Fruit fly (Drosophila melanogaster) whole organism, embryonic: ENCODE data around the gene LpR2.

Experiments
- Atf6 ChIP-seq: fragments of 200-800 bp; sonication (Bioruptor generic); IDR thresholded peaks from 2 replicates; pipeline ENCODE4 v1.3.6; 2022; ENCODE audit warnings: missing biosample characterization, missing genetic modification characterization
- CG10321 ChIP-seq: fragments of 200-800 bp; sonication (Bioruptor generic); IDR thresholded peaks from 2 replicates; pipeline ENCODE4 v1.3.6; 2022; ENCODE audit warnings: missing biosample characterization, missing genetic modification characterization
- CG11085 ChIP-seq: fragments of 200-800 bp; sonication (Bioruptor generic); IDR thresholded peaks from 2 replicates; pipeline ENCODE4 v1.3.6; 2022; ENCODE audit warnings: missing biosample characterization, missing genetic modification characterization
- CG12071 ChIP-seq: fragments of 200-800 bp; sonication (Bioruptor generic); optimal IDR thresholded peaks from 3 replicates; lab custom pipeline; 2018; ENCODE audit warnings: missing biosample characterization, mild to moderate bottlenecking, missing genetic modification characterization
- CG12155 ChIP-seq: fragments of 200-800 bp; sonication (Bioruptor generic); optimal IDR thresholded peaks from 3 replicates; lab custom pipeline; 2016; ENCODE audit warnings: missing biosample characterization, missing genetic modification characterization
- CG12744 ChIP-seq: fragments of 200-800 bp; sonication (Bioruptor generic); optimal IDR thresholded peaks from 2 replicates; lab custom pipeline; 2016; ENCODE audit warnings: missing biosample characterization, missing genetic modification characterization
- CG17328 ChIP-seq: fragments of 200-800 bp; sonication (Bioruptor generic); IDR thresholded peaks from 2 replicates; pipeline ENCODE4 v1.3.6; 2022; ENCODE audit warnings: missing biosample characterization, missing genetic modification characterization
- CG17802 ChIP-seq: fragments of 200-800 bp; sonication (Bioruptor generic); optimal IDR thresholded peaks from 2 replicates; lab custom pipeline; 2018; ENCODE audit warnings: missing biosample characterization, mild to moderate bottlenecking, missing genetic modification characterization, moderate library complexity
- CG1792 ChIP-seq: fragments of 200-800 bp; sonication (Bioruptor generic); optimal IDR thresholded peaks from 2 replicates; lab custom pipeline; 2016; ENCODE audit warnings: missing biosample characterization, missing genetic modification characterization
- CG2129 ChIP-seq: fragments of 200-800 bp; sonication (Bioruptor generic); IDR thresholded peaks from 2 replicates; pipeline ENCODE4 v1.3.6; 2022; ENCODE audit warnings: missing biosample characterization, missing genetic modification characterization; ENCODE audit not compliant: partially characterized antibody
- CG2712 ChIP-seq: fragments of 200-800 bp; optimal IDR thresholded peaks from 3 replicates; lab custom pipeline; 2019; ENCODE audit warnings: missing biosample characterization, mild to moderate bottlenecking, missing genetic modification characterization, moderate library complexity
- CG30403 ChIP-seq: fragments of 200-800 bp; sonication (Bioruptor generic); optimal IDR thresholded peaks from 3 replicates; lab custom pipeline; 2016; ENCODE audit warnings: missing biosample characterization, missing genetic modification characterization
- CG31365 ChIP-seq: fragments of 200-800 bp; sonication (Bioruptor generic); optimal IDR thresholded peaks from 2 replicates; lab custom pipeline; 2018; ENCODE audit warnings: missing biosample characterization, mild to moderate bottlenecking, missing genetic modification characterization
- CG3163 ChIP-seq: fragments of 200-800 bp; sonication (Bioruptor generic); optimal IDR thresholded peaks from 3 replicates; lab custom pipeline; 2016; ENCODE audit warnings: missing biosample characterization, missing genetic modification characterization
- CG4360 ChIP-seq: fragments of 200-800 bp; sonication (Bioruptor generic); IDR thresholded peaks from 2 replicates; pipeline ENCODE4 v1.3.6; 2022; ENCODE audit warnings: missing biosample characterization, missing genetic modification characterization
- CG4854 ChIP-seq: fragments of 200-800 bp; sonication (Bioruptor generic); optimal IDR thresholded peaks from 2 replicates; lab custom pipeline; 2016; ENCODE audit warnings: missing biosample characterization, missing genetic modification characterization, inconsistent platforms
- CG6683 ChIP-seq: fragments of 200-800 bp; sonication (Bioruptor generic); optimal IDR thresholded peaks from 2 replicates; lab custom pipeline; 2017; ENCODE audit warnings: missing biosample characterization, mild to moderate bottlenecking, missing genetic modification characterization, missing genetic modification reagents
- CG6791 ChIP-seq: fragments of 200-800 bp; sonication (Bioruptor generic); IDR thresholded peaks from 3 replicates; pipeline ENCODE4 v1.3.6; 2022; ENCODE audit warnings: missing biosample characterization, missing genetic modification characterization; ENCODE audit not compliant: partially characterized antibody
- CG7556 ChIP-seq: fragments of 200-800 bp; sonication (Bioruptor generic); optimal IDR thresholded peaks from 2 replicates; lab custom pipeline; 2017; ENCODE audit warnings: missing biosample characterization, mild to moderate bottlenecking, missing genetic modification characterization
- CG9932 ChIP-seq: fragments of 200-800 bp; sonication (Bioruptor generic); IDR thresholded peaks from 2 replicates; pipeline ENCODE4 v1.3.6; 2022; ENCODE audit warnings: missing biosample characterization, missing genetic modification characterization
- Drgx ChIP-seq: fragments of 200-800 bp; sonication (Bioruptor generic); IDR thresholded peaks from 2 replicates; pipeline ENCODE4 v1.3.6; 2022; ENCODE audit warnings: missing biosample characterization, missing genetic modification characterization
- Ets65A ChIP-seq: fragments of 200-800 bp; sonication (Bioruptor generic); peaks from one replicate; lab custom pipeline; 2016; ENCODE audit warnings: missing biosample characterization, missing genetic modification characterization
- HHEX ChIP-seq: fragments of 200-800 bp; sonication (Bioruptor generic); optimal IDR thresholded peaks from 3 replicates; lab custom pipeline; 2017; ENCODE audit warnings: missing biosample characterization, mild to moderate bottlenecking, missing genetic modification characterization, missing genetic modification reagents
- HLHmδ ChIP-seq: fragments of 200-800 bp; sonication (Bioruptor generic); optimal IDR thresholded peaks from 2 replicates; lab custom pipeline; 2018; ENCODE audit warnings: missing biosample characterization, mild to moderate bottlenecking, missing genetic modification characterization, moderate library complexity
- Hr51 ChIP-seq, 2 experiments: fragments of 200-800 bp; sonication (Bioruptor generic); optimal IDR thresholded peaks; 2 replicates in 1 of 2; 3 replicates in 1 of 2; lab custom pipeline; 2016 to 2018; ENCODE audit warnings: missing biosample characterization in 2 of 2, missing genetic modification characterization in 2 of 2, mild to moderate bottlenecking in 1 of 2, moderate library complexity in 1 of 2
- Lim3 ChIP-seq: fragments of 200-800 bp; sonication (Bioruptor generic); IDR thresholded peaks from 2 replicates; pipeline ENCODE4 v1.3.6; 2022; ENCODE audit warnings: missing biosample characterization, missing genetic modification characterization
- NFAT ChIP-seq: fragments of 200-800 bp; sonication (Bioruptor generic); IDR thresholded peaks from 2 replicates; pipeline ENCODE4 v1.3.6; 2022; ENCODE audit warnings: missing biosample characterization, missing genetic modification characterization
- Pdp1 ChIP-seq, 2 experiments: fragments of 200-800 bp; sonication (Bioruptor generic); optimal IDR thresholded peaks; 3 replicates each; lab custom pipeline; 2016; ENCODE audit warnings: missing biosample characterization in 2 of 2, missing genetic modification characterization in 2 of 2, mild to moderate bottlenecking in 1 of 2, moderate library complexity in 1 of 2
- Ptx1 ChIP-seq: fragments of 200-800 bp; sonication (Bioruptor generic); IDR thresholded peaks from 2 replicates; pipeline ENCODE4 v1.3.6; 2022; ENCODE audit warnings: missing biosample characterization, missing genetic modification characterization
- Ssrp ChIP-seq: fragments of 200-800 bp; sonication (Bioruptor generic); optimal IDR thresholded peaks from 2 replicates; lab custom pipeline; 2018; ENCODE audit warnings: missing biosample characterization, mild to moderate bottlenecking, missing genetic modification characterization, moderate library complexity
- Taf1 ChIP-seq: fragments of 200-800 bp; sonication (Bioruptor generic); IDR thresholded peaks from 2 replicates; pipeline ENCODE4 v1.3.6; 2022; ENCODE audit warnings: missing biosample characterization, missing genetic modification characterization
- ash1 ChIP-seq: fragments of 200-800 bp; sonication (Bioruptor generic); optimal IDR thresholded peaks from 2 replicates; lab custom pipeline; 2018; ENCODE audit warnings: missing biosample characterization, mild to moderate bottlenecking, missing genetic modification characterization
- btn ChIP-seq: fragments of 200-800 bp; sonication (Bioruptor generic); optimal IDR thresholded peaks from 2 replicates; lab custom pipeline; 2016; ENCODE audit warnings: missing biosample characterization, missing genetic modification characterization
- corto ChIP-seq: fragments of 200-800 bp; sonication (Bioruptor generic); optimal IDR thresholded peaks from 2 replicates; lab custom pipeline; 2016; ENCODE audit warnings: missing biosample characterization, mild to moderate bottlenecking, missing genetic modification characterization, moderate library complexity
- danr ChIP-seq: fragments of 200-800 bp; sonication (Bioruptor generic); IDR thresholded peaks from 2 replicates; pipeline ENCODE4 v1.3.6; 2022; ENCODE audit warnings: missing biosample characterization, missing genetic modification characterization
- fd102C ChIP-seq: fragments of 200-800 bp; sonication (Bioruptor generic); optimal IDR thresholded peaks from 2 replicates; lab custom pipeline; 2018; ENCODE audit warnings: missing biosample characterization, mild to moderate bottlenecking, missing genetic modification characterization, moderate library complexity
- fru ChIP-seq: fragments of >200 bp; optimal IDR thresholded peaks from 2 replicates; lab custom pipeline; 2017
- gce ChIP-seq: fragments of 200-800 bp; sonication (Bioruptor generic); IDR thresholded peaks from 3 replicates; pipeline ENCODE4 v1.3.6; 2022; ENCODE audit warnings: missing biosample characterization, missing genetic modification characterization
- ind ChIP-seq: fragments of 200-800 bp; sonication (Bioruptor generic); optimal IDR thresholded peaks from 3 replicates; lab custom pipeline; 2016; ENCODE audit warnings: missing biosample characterization, missing genetic modification characterization
- inv ChIP-seq: fragments of 200-800 bp; sonication (Bioruptor generic); IDR thresholded peaks from 2 replicates; pipeline ENCODE4 v1.3.6; 2022; ENCODE audit warnings: missing biosample characterization, missing genetic modification characterization; ENCODE audit not compliant: partially characterized antibody
- kah ChIP-seq: fragments of 200-800 bp; sonication (Bioruptor generic); optimal IDR thresholded peaks from 2 replicates; lab custom pipeline; 2018; ENCODE audit warnings: missing biosample characterization, mild to moderate bottlenecking, missing genetic modification characterization
- ken ChIP-seq: fragments of 200-800 bp; sonication (Bioruptor generic); IDR thresholded peaks from 3 replicates; pipeline ENCODE4 v1.3.6; 2022; ENCODE audit warnings: missing biosample characterization, missing genetic modification characterization
- lilli ChIP-seq: fragments of 200-800 bp; sonication (Bioruptor generic); optimal IDR thresholded peaks from 3 replicates; lab custom pipeline; 2016; ENCODE audit warnings: missing biosample characterization, missing genetic modification characterization
- nerfin-1 ChIP-seq: fragments of 200-800 bp; sonication (Bioruptor generic); optimal IDR thresholded peaks from 3 replicates; lab custom pipeline; 2019; ENCODE audit warnings: missing biosample characterization, mild to moderate bottlenecking, missing genetic modification characterization, moderate library complexity
- nom ChIP-seq: fragments of 200-800 bp; sonication (Bioruptor generic); optimal IDR thresholded peaks from 2 replicates; lab custom pipeline; 2017; ENCODE audit warnings: missing biosample characterization, missing genetic modification characterization, mild to moderate bottlenecking, moderate library complexity, missing genetic modification reagents
- psq ChIP-seq: fragments of 200-800 bp; sonication (Bioruptor generic); optimal IDR thresholded peaks from 2 replicates; lab custom pipeline; 2017; ENCODE audit warnings: missing biosample characterization, missing genetic modification characterization
- ro ChIP-seq: fragments of 200-800 bp; sonication (Bioruptor generic); IDR thresholded peaks from 2 replicates; pipeline ENCODE4 v1.3.6; 2022; ENCODE audit warnings: missing biosample characterization, missing genetic modification characterization
- sd ChIP-seq: fragments of 200-800 bp; sonication (Bioruptor generic); optimal IDR thresholded peaks from 3 replicates; lab custom pipeline; 2018; ENCODE audit warnings: missing biosample characterization, mild to moderate bottlenecking, missing genetic modification characterization, moderate library complexity
- usp ChIP-seq: fragments of >200 bp; optimal IDR thresholded peaks from 2 replicates; lab custom pipeline; 2017; ENCODE audit warnings: missing biosample characterization, missing genetic modification characterization
- vvl ChIP-seq: fragments of 200-800 bp; sonication (Bioruptor generic); IDR thresholded peaks from 2 replicates; pipeline ENCODE4 v1.3.6; 2022; ENCODE audit warnings: missing biosample characterization, missing genetic modification characterization
- zf30C ChIP-seq: fragments of 200-800 bp; sonication (Bioruptor generic); optimal IDR thresholded peaks from 3 replicates; lab custom pipeline; 2018; ENCODE audit warnings: missing biosample characterization, mild to moderate bottlenecking, missing genetic modification characterization

Gene LpR2

DNA sequence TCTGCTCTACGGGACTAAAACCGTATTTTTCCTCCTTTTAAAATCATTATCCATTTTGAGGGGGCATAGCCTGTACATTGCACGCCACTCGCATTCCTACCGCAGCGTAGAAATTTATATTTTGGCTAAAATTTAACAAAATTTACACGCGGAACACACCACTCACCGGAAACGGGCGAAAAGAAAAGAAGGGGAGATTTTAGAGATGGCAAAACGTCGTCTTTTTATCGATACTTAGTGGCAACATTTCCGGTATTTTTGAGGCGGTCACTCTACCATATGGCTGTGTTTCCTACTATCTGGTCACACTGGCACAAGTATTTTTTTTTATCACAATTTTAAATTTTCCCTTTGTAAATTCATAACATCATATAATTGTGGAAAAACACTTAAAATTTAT is 55.4 kb downstream of the LpR2 start, which contains the start of gene RpL27 (continued):
- TF ChIP-seq kah = peak; percentile 82
- TF ChIP-seq lilli (GFP tag; lab: Kevin White, UChicago) = peak; percentile 70
- TF ChIP-seq vvl (GFP tag; lab: Robert Waterston, UW) = peak; percentile 85
- no peak for TF ChIP-seq CG2129 (GFP tag; lab: Robert Waterston, UW)
- peak; percentile 85; the same call in 2 of the 3 replicates for TF ChIP-seq ken
- peak; percentile 70; the same call in 2 of the 3 replicates for TF ChIP-seq gce
- TF ChIP-seq HLHmδ = peak; percentile 86
- TF ChIP-seq Lim3 (GFP tag; lab: Robert Waterston, UW) = no peak
- peak; percentile 11 for TF ChIP-seq Ssrp (tag; lab: Kevin White, UChicago)
- TF ChIP-seq CG3163 (GFP tag; lab: Kevin White, UChicago) = peak; percentile 13
- TF ChIP-seq CG6683 (GFP tag; lab: Kevin White, UChicago) = peak; percentile 68
- peak; percentile 66 for TF ChIP-seq CG7556
- peak; percentile 55 for TF ChIP-seq CG17802 (tag; lab: Kevin White, UChicago)
- TF ChIP-seq Ptx1 (GFP tag; lab: Robert Waterston, UW) = peak; percentile 67
- peak; percentile 68 for TF ChIP-seq CG9932 (GFP tag; lab: Robert Waterston, UW)
- TF ChIP-seq CG4854 (GFP tag; lab: Kevin White, UChicago) = peak; percentile 83
- peak; percentile 27 for TF ChIP-seq psq (GFP tag; lab: Kevin White, UChicago)
- TF ChIP-seq CG1792 (GFP tag; lab: Kevin White, UChicago) = peak; percentile 27
- peak; percentile 84 for TF ChIP-seq HHEX (GFP tag; lab: Kevin White, UChicago)
- peak; percentile 67 for TF ChIP-seq corto (GFP tag; lab: Kevin White, UChicago)
- peak; percentile 66 to 67 for TF ChIP-seq Hr51 (GFP tag; optimal IDR thresholded peaks at IDR 0.05; lab: Kevin White, UChicago)
- TF ChIP-seq nom = peak; percentile 86
- peak; percentile 72 for TF ChIP-seq CG31365
- TF ChIP-seq CG30403 (GFP tag; lab: Kevin White, UChicago) = peak; percentile 68
- peak; percentile 41; the same call in 1 of the 2 replicates for TF ChIP-seq Taf1
- peak; percentile 39; the same call in 1 of the 2 replicates for TF ChIP-seq Drgx (GFP tag; lab: Robert Waterston, UW)
- peak; percentile 81 for TF ChIP-seq NFAT
- TF ChIP-seq fru (lab: Kevin White, UChicago) = no peak
- TF ChIP-seq CG12744 (GFP tag; lab: Kevin White, UChicago) = peak; percentile 44
- TF ChIP-seq ind = peak; percentile 46
- TF ChIP-seq sd (tag; lab: Kevin White, UChicago) = no peak
- peak; percentile 38 for TF ChIP-seq btn (GFP tag; lab: Kevin White, UChicago)
- TF ChIP-seq CG6791 (GFP tag; lab: Robert Waterston, UW) = peak; percentile 78
- TF ChIP-seq CG11085 = peak; percentile 72; the same call in 1 of the 2 replicates
- TF ChIP-seq usp (GFP tag; lab: Kevin White, UChicago) = no peak
- TF ChIP-seq CG17328 (GFP tag; lab: Robert Waterston, UW) = peak; percentile 79
- peak; percentile 55 for TF ChIP-seq inv (GFP tag; lab: Robert Waterston, UW)
- peak; percentile 80 for TF ChIP-seq ash1 (GFP tag; lab: Kevin White, UChicago)
- peak; percentile 75 for TF ChIP-seq Atf6
- TF ChIP-seq CG4360 = 0 out of 2 replicates have a peak, but pooled peaks have one; percentile 23
- TF ChIP-seq danr = 0 out of 2 replicates have a peak, but pooled peaks have one; percentile 16
- peak; percentile 65 to 84 for TF ChIP-seq Pdp1 (GFP tag; optimal IDR thresholded peaks at IDR 0.05; lab: Kevin White, UChicago)
- peak; percentile 92 for TF ChIP-seq Ets65A (GFP tag; lab: Kevin White, UChicago)
- peak; percentile 41 for TF ChIP-seq CG12155
- TF ChIP-seq CG2712 = peak; percentile 82
- TF ChIP-seq CG12071 (GFP tag; lab: Kevin White, UChicago) = peak; percentile 80
- peak; percentile 24; the same call in 1 of the 2 replicates for TF ChIP-seq CG10321 (GFP tag; lab: Robert Waterston, UW)
- no peak for TF ChIP-seq ro
- peak; percentile 85 for TF ChIP-seq nerfin-1 (tag; lab: Kevin White, UChicago)
- peak; percentile 23 for TF ChIP-seq zf30C (GFP tag; lab: Kevin White, UChicago)
- peak; percentile 65 for TF ChIP-seq fd102C
